Worm (Caenorhabditis elegans) whole organism, early embryonic: ENCODE data around the gene zipt-15.

ENCODE experiments used
- aly-1 ChIP-seq: sonication (generic microtip); optimal IDR thresholded peaks from 2 replicates; lab custom pipeline; 2016; ENCODE audit warnings: missing genetic modification characterization, missing compliant biosample characterization
- flt-1 ChIP-seq: fragments of 200-800 bp; sonication (Bioruptor generic); IDR thresholded peaks from 2 replicates; pipeline ENCODE4 v1.3.6; 2022; ENCODE audit warnings: missing genetic modification characterization, missing compliant biosample characterization
- hmbx-1 ChIP-seq: sonication (generic microtip); optimal IDR thresholded peaks from 2 replicates; lab custom pipeline; 2016; ENCODE audit warnings: mild to moderate bottlenecking, missing genetic modification characterization, missing compliant biosample characterization
- pes-1 ChIP-seq: fragments of 200-800 bp; sonication (Bioruptor generic); IDR thresholded peaks from 2 replicates; pipeline ENCODE4 v1.3.6; 2022; ENCODE audit warnings: missing genetic modification reagents, missing genetic modification characterization, missing compliant biosample characterization
- sea-1 ChIP-seq: fragments of 200-800 bp; sonication (Bioruptor generic); conservative IDR thresholded peaks from 2 replicates; pipeline ENCODE4 v1.3.6; 2022; ENCODE audit warnings: missing genetic modification characterization, missing compliant biosample characterization
- tbx-11 ChIP-seq: fragments of 200-800 bp; sonication (Bioruptor generic); IDR thresholded peaks from 2 replicates; pipeline ENCODE4 v1.3.6; 2022; ENCODE audit warnings: missing genetic modification characterization, missing compliant biosample characterization
- tra-4 ChIP-seq: sonication (generic microtip); optimal IDR thresholded peaks from 2 replicates; lab custom pipeline; 2017; ENCODE audit warnings: missing genetic modification characterization, missing compliant biosample characterization

DNA sequence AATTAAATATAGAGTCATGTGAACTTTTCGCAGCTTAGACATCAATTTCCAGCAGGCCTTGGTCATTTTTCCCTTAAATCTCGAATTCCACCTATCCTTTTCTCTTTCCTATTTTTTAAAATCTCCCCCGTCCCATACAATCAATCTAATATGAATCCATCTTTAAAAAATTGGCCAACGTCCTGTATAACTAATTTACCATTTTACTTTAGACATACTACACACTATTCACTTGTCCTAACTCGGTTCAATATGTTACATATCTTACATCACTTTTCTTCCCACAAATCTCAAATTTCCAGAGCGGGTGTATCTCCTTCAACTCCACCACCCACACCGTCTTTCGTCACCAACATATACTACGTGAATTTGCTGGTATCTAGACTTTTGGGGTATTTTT is 20.4 kb upstream of the zipt-15 start, which contains the start of gene lgc-33:
- TF ChIP-seq aly-1 (no peak), flt-1 (GFP tag; lab: Robert Waterston, UW) (no peak), tra-4 (no peak), sea-1 (GFP tag; lab: Robert Waterston, UW) (no peak), hmbx-1 (tag; lab: Kevin White, UChicago) (no peak), pes-1 (GFP tag; lab: Robert Waterston, UW) (no peak), tbx-11 (GFP tag; lab: Robert Waterston, UW) (no peak)
